Worm (Caenorhabditis elegans) whole organism, late embryonic: ENCODE data around the gene clec-139.

Experiments
- K09A11.1 ChIP-seq: sonication (generic microtip); optimal IDR thresholded peaks from 2 replicates; lab custom pipeline; 2017; ENCODE audit warnings: antibody characterized with exemption, mild to moderate bottlenecking, missing genetic modification characterization, missing compliant biosample characterization; ENCODE audit not compliant: insufficient read depth
- T23F11.4 ChIP-seq: fragments of 200-800 bp; sonication (Bioruptor generic); optimal IDR thresholded peaks from 2 replicates; lab custom pipeline; 2018; ENCODE audit warnings: mild to moderate bottlenecking, missing genetic modification characterization, missing compliant biosample characterization
- ceh-18 ChIP-seq: sonication (generic microtip); optimal IDR thresholded peaks from 2 replicates; lab custom pipeline; 2016; ENCODE audit warnings: missing genetic modification characterization, missing compliant biosample characterization
- ceh-9 ChIP-seq: sonication (generic microtip); optimal IDR thresholded peaks from 2 replicates; lab custom pipeline; 2016; ENCODE audit warnings: mild to moderate bottlenecking, missing genetic modification characterization, inconsistent platforms, missing compliant biosample characterization
- dmd-4 ChIP-seq: sonication (generic microtip); optimal IDR thresholded peaks from 2 replicates; lab custom pipeline; 2016; ENCODE audit warnings: borderline replicate concordance, missing genetic modification characterization, missing compliant biosample characterization
- fkh-10 ChIP-seq: fragments of 150-350 bp; optimal IDR thresholded peaks from 2 replicates; lab custom pipeline; 2014; ENCODE audit warnings: missing biosample characterization, missing genetic modification reagents, missing genetic modification characterization
- fkh-6 ChIP-seq: sonication (generic microtip); optimal IDR thresholded peaks from 2 replicates; lab custom pipeline; 2016; ENCODE audit warnings: missing genetic modification characterization, missing compliant biosample characterization
- nhr-11 ChIP-seq: fragments of 150-350 bp; optimal IDR thresholded peaks from 2 replicates; lab custom pipeline; 2014; ENCODE audit warnings: missing biosample characterization, missing genetic modification characterization
- pag-3 ChIP-seq: sonication (generic microtip); optimal IDR thresholded peaks from 2 replicates; lab custom pipeline; 2016; ENCODE audit warnings: missing compliant biosample characterization, missing genetic modification characterization, borderline replicate concordance
- pqm-1 ChIP-seq: sonication (generic microtip); optimal IDR thresholded peaks from 2 replicates; lab custom pipeline; 2016; ENCODE audit warnings: missing genetic modification characterization, missing compliant biosample characterization
- ztf-16 ChIP-seq: sonication (generic microtip); optimal IDR thresholded peaks from 2 replicates; lab custom pipeline; 2017; ENCODE audit warnings: missing genetic modification characterization, missing compliant biosample characterization

DNA sequence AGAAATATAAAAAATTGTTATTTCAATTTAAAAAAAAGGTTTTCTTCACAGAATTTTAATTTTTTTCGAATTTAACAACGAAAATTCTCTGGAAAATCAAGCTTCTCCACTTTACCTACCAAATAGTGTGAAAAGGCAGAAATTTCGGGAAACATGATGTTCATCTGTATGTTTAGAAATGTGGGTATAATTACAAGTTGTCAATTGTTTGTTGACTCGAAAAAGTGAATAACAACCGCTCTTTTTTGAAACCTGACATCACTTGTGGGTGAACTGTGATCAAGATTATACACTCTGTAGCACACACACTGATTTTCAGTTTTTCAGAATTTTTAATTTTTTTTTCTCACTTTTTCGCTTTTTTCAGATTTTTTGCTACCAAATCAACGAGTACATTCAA, 21.7 kb downstream of the clec-139 start:
- TF ChIP-seq ceh-18 (tag; lab: Kevin White, UChicago) (no peak), ceh-9 (tag; lab: Kevin White, UChicago) (no peak), dmd-4 (tag; lab: Kevin White, UChicago) (no peak), fkh-6 (tag; lab: Kevin White, UChicago) (no peak), nhr-11 (tag; lab: Kevin White, UChicago) (no peak), pag-3 (tag; lab: Kevin White, UChicago) (no peak), K09A11.1 (tag; lab: Kevin White, UChicago) (no peak), fkh-10 (GFP tag; lab: Kevin White, UChicago) (no peak), ztf-16 (no peak), pqm-1 (tag; lab: Kevin White, UChicago) (no peak), T23F11.4 (no peak)
